Worm (Caenorhabditis elegans): Measurements from ENCODE around the gene R148.5.

ce11 chrIII:3127613-3128012 is 37.8 kb upstream of the R148.5 start:
- no peak for TF ChIP-seq ref-1 (GFP tag; conservative IDR thresholded peaks at IDR 0.05)
- no peak for TF ChIP-seq ztf-23 (GFP tag; IDR thresholded peaks at IDR 0.05)
- TF ChIP-seq med-1 (GFP tag; optimal IDR thresholded peaks at IDR 0.05; ENCODE audit: insufficient read depth) = no peak
- no peak for TF ChIP-seq T22C8.4 (GFP tag; IDR thresholded peaks at IDR 0.05)
- TF ChIP-seq flt-1 (GFP tag; IDR thresholded peaks at IDR 0.05) = no peak
- TF ChIP-seq ztf-29 (GFP tag; IDR thresholded peaks at IDR 0.05) = no peak

All from whole organism, midembryonic.